Fruit fly (Drosophila melanogaster): ENCODE measurements around the gene ATPsynCF6.

Gene ATPsynCF6

DNA sequence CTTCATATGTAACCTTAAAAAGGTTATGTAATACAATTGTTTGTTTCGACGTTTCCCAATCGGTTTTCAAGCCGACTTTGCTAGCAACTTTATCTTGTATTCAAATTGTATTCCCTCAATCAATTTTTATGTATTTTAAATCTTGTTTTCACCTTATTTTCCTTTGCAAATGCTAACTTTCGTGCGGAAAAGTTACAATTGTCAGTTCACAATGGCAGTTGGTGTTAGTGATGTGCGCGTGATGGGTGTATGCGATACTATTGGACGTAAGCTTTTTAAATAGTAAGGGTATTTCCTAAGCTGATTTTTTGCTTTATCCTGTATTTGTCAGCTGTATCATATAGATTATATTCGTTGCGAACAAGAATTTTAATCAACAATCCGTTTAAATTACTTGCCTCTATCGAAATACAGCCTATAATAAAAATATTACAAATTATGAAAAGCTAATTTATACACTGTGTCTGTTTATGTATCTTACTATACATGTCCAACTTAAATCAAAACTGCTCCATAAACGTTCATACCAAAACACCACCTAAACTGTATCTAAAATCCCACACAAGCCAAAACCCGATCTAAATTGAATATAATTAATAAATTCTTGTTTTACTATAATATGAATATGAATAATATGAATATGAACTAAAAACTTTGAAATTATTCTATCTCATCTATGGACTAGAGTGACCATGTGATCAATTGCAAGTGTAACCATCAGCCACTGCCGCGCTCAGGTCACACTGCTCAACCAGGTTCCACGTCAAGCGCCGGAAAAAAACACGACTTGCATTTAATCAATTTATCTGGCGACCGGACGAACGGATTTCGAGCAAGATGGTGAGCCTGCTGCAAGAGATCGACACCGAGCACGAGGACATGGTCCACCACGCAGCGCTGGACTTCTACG, at the start of gene ATPsynCF6, which contains the start of gene Sec13 (continued):
- TF ChIP-seq peb (GFP tag; IDR thresholded peaks at IDR 0.05) (no peak), gem (tag; optimal IDR thresholded peaks at IDR 0.05) (peak; percentile 71), Rx (GFP tag; IDR thresholded peaks at IDR 0.05) (no peak), Abd-B (GFP tag; optimal IDR thresholded peaks at IDR 0.05) (peak; percentile 62), Hsf (GFP tag; optimal IDR thresholded peaks at IDR 0.05) (peak; percentile 33), Dbx (GFP tag; IDR thresholded peaks at IDR 0.05) (peak; percentile 69), Bdp1 (GFP tag; optimal IDR thresholded peaks at IDR 0.05) (no peak), klu (GFP tag; IDR thresholded peaks at IDR 0.05) (peak; percentile 46; the same call in 1 of the 2 replicates), br (optimal IDR thresholded peaks at IDR 0.05) (no peak), nerfin-1 (tag; optimal IDR thresholded peaks at IDR 0.05) (peak; percentile 44), CG16813 (GFP tag; IDR thresholded peaks at IDR 0.05; ENCODE audit: partially characterized antibody) (peak; percentile 96), CG17186 (GFP tag; optimal IDR thresholded peaks at IDR 0.05) (peak; percentile 15), dpn (GFP tag; optimal IDR thresholded peaks at IDR 0.05) (peak; percentile 14 to 29), tup (GFP tag; optimal IDR thresholded peaks at IDR 0.05) (no peak), CG15696 (tag; optimal IDR thresholded peaks at IDR 0.05) (peak; percentile 55), CG8281 (tag; optimal IDR thresholded peaks at IDR 0.05) (peak; percentile 9), shn (GFP tag; optimal IDR thresholded peaks at IDR 0.05) (no peak), pita (GFP tag; optimal IDR thresholded peaks at IDR 0.05) (no peak), zen (tag; optimal IDR thresholded peaks at IDR 0.05) (peak; percentile 54), Hand (GFP tag; optimal IDR thresholded peaks at IDR 0.05) (no peak), Taf1 (GFP tag; IDR thresholded peaks at IDR 0.05) (peak; percentile 50), jing (GFP tag; optimal IDR thresholded peaks at IDR 0.05) (no peak), Stat92E (GFP tag; optimal IDR thresholded peaks at IDR 0.05) (no peak), ab (GFP tag; optimal IDR thresholded peaks at IDR 0.05) (no peak), gce (GFP tag; IDR thresholded peaks at IDR 0.05) (no peak), tna (GFP tag; IDR thresholded peaks at IDR 0.05; ENCODE audit: partially characterized antibody) (peak; percentile 83), cwo (GFP tag; optimal IDR thresholded peaks at IDR 0.05) (peak; percentile 33), Hmx (GFP tag; optimal IDR thresholded peaks at IDR 0.05) (no peak), CG16815 (GFP tag; optimal IDR thresholded peaks at IDR 0.05) (no peak), hth (optimal IDR thresholded peaks at IDR 0.05) (no peak), GATAe (GFP tag; conservative IDR thresholded peaks at IDR 0.05) (no peak), Dp (GFP tag; optimal IDR thresholded peaks at IDR 0.05) (no peak), CG8944 (GFP tag; optimal IDR thresholded peaks at IDR 0.05) (peak; percentile 33), CG9876 (GFP tag; optimal IDR thresholded peaks at IDR 0.05) (peak; percentile 7), CG18476 (GFP tag; optimal IDR thresholded peaks at IDR 0.05) (peak; percentile 29), B-H1 (GFP tag; IDR thresholded peaks at IDR 0.05) (peak; percentile 18; the same call in 2 of the 3 replicates), grn (GFP tag; optimal IDR thresholded peaks at IDR 0.05) (no peak), Antp (GFP tag; optimal IDR thresholded peaks at IDR 0.05) (no peak), cas (GFP tag; IDR thresholded peaks at IDR 0.05) (no peak), ham (GFP tag; IDR thresholded peaks at IDR 0.05) (no peak), CG6272 (GFP tag; IDR thresholded peaks at IDR 0.05) (peak; percentile 66; the same call in 1 of the 2 replicates), CG7963 (GFP tag; IDR thresholded peaks at IDR 0.05; ENCODE audit: partially characterized antibody) (peak; percentile 84), mld (GFP tag; IDR thresholded peaks at IDR 0.05; ENCODE audit: partially characterized antibody) (peak; percentile 86), gcm (GFP tag; optimal IDR thresholded peaks at IDR 0.05) (no peak), sisA (GFP tag; IDR thresholded peaks at IDR 0.05) (peak; percentile 47), CG15601 (tag; optimal IDR thresholded peaks at IDR 0.05) (peak; percentile 37), mam (GFP tag; optimal IDR thresholded peaks at IDR 0.05) (peak; percentile 39), scrt (GFP tag; optimal IDR thresholded peaks at IDR 0.05) (no peak), slou (GFP tag; optimal IDR thresholded peaks at IDR 0.05) (peak; percentile 42)

All from whole organism, embryonic.